Fruit fly (Drosophila melanogaster): ENCODE measurements around the gene CG10300.

DNA sequence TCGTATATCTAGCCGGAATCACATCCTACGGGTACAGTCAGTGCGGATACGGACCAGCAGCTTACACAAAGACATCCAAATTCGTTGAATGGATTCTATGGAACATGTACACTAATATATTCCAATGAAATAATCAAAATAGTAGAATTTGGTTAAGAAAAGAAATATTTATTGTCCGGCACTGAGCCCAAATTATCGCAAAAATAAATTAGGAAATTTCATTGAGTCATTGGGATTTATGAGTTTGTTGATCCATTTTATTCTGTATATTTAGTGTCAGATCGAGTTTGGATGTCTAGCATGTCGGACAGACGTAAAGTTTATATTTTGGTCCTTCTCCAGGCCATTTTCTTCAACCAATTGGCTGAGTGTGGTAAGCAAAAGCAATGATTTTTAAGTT is 27.6 kb upstream of the CG10300 start, which contains the start of gene CG18754:
- TF ChIP-seq Sin3A (optimal IDR thresholded peaks at IDR 0.05) = no peak
- TF ChIP-seq ttk (optimal IDR thresholded peaks at IDR 0.05) = no peak
- TF ChIP-seq psq (optimal IDR thresholded peaks at IDR 0.05) = no peak
- TF ChIP-seq insv (optimal IDR thresholded peaks at IDR 0.05) = no peak
- no peak for TF ChIP-seq h (optimal IDR thresholded peaks at IDR 0.05)
- no peak for TF ChIP-seq Myc (optimal IDR thresholded peaks at IDR 0.05)
